Fruit fly (Drosophila melanogaster) whole organism, embryonic: ENCODE data around the gene Ufd4.
A peak's percentile ranks its signal among the peaks of the same experiment; 100 is the strongest.

Source experiments
- Abd-B ChIP-seq: fragments of 200-800 bp; sonication (Bioruptor generic); optimal IDR thresholded peaks from 2 replicates; lab custom pipeline; 2018; ENCODE audit warnings: missing biosample characterization, mild to moderate bottlenecking, missing genetic modification characterization, moderate library complexity
- Aef1 ChIP-seq: fragments of 200-800 bp; sonication (Bioruptor generic); IDR thresholded peaks from 3 replicates; pipeline ENCODE4 v1.3.6; 2022; ENCODE audit warnings: missing biosample characterization, missing genetic modification characterization
- BEAF-32 ChIP-seq: fragments of 200-800 bp; sonication (Bioruptor generic); optimal IDR thresholded peaks from 3 replicates; lab custom pipeline; 2017; ENCODE audit warnings: missing biosample characterization, missing genetic modification characterization, mild to moderate bottlenecking, moderate library complexity, missing genetic modification reagents
- Bgb ChIP-seq: fragments of 200-800 bp; sonication (Bioruptor generic); IDR thresholded peaks from 2 replicates; pipeline ENCODE4 v1.3.6; 2022; ENCODE audit warnings: missing biosample characterization, missing genetic modification characterization; ENCODE audit not compliant: partially characterized antibody
- CG10366 ChIP-seq: fragments of 200-800 bp; sonication (Bioruptor generic); IDR thresholded peaks from 2 replicates; pipeline ENCODE4 v1.3.6; 2022; ENCODE audit warnings: missing biosample characterization, missing genetic modification characterization
- CG11504 ChIP-seq: fragments of 200-800 bp; sonication (Bioruptor generic); optimal IDR thresholded peaks from 3 replicates; lab custom pipeline; 2019; ENCODE audit warnings: missing biosample characterization, mild to moderate bottlenecking, missing genetic modification characterization, moderate library complexity
- CG11696 ChIP-seq: fragments of 200-800 bp; sonication (Bioruptor generic); IDR thresholded peaks from 2 replicates; pipeline ENCODE4 v1.3.6; 2022; ENCODE audit warnings: missing biosample characterization, missing genetic modification characterization
- CG11723 ChIP-seq: fragments of 200-800 bp; sonication (Bioruptor generic); optimal IDR thresholded peaks from 2 replicates; lab custom pipeline; 2017; ENCODE audit warnings: missing biosample characterization, mild to moderate bottlenecking, missing genetic modification characterization
- CG12769 ChIP-seq: fragments of 200-800 bp; sonication (Bioruptor generic); optimal IDR thresholded peaks from 2 replicates; lab custom pipeline; 2019; ENCODE audit warnings: missing biosample characterization, mild to moderate bottlenecking, missing genetic modification characterization, moderate library complexity
- CG15479 ChIP-seq: fragments of 200-800 bp; sonication (Bioruptor generic); optimal IDR thresholded peaks from 3 replicates; lab custom pipeline; 2019; ENCODE audit warnings: missing biosample characterization, mild to moderate bottlenecking, missing genetic modification characterization, moderate library complexity
- CG17829 ChIP-seq: fragments of 200-800 bp; optimal IDR thresholded peaks from 2 replicates; lab custom pipeline; 2019; ENCODE audit warnings: missing biosample characterization, mild to moderate bottlenecking, missing genetic modification characterization, moderate library complexity
- CG2712 ChIP-seq: fragments of 200-800 bp; optimal IDR thresholded peaks from 3 replicates; lab custom pipeline; 2019; ENCODE audit warnings: missing biosample characterization, mild to moderate bottlenecking, missing genetic modification characterization, moderate library complexity
- CG2889 ChIP-seq: fragments of 200-800 bp; sonication (Bioruptor generic); IDR thresholded peaks from 3 replicates; pipeline ENCODE4 v1.3.6; 2022; ENCODE audit warnings: missing biosample characterization, missing genetic modification characterization
- CG31365 ChIP-seq: fragments of 200-800 bp; sonication (Bioruptor generic); optimal IDR thresholded peaks from 2 replicates; lab custom pipeline; 2018; ENCODE audit warnings: missing biosample characterization, mild to moderate bottlenecking, missing genetic modification characterization
- CG34224 ChIP-seq: fragments of 200-800 bp; sonication (Bioruptor generic); IDR thresholded peaks from 3 replicates; pipeline ENCODE4 v1.3.6; 2022; ENCODE audit warnings: missing biosample characterization, missing genetic modification characterization; ENCODE audit not compliant: partially characterized antibody
- CG5953 ChIP-seq: fragments of 200-800 bp; sonication (Bioruptor generic); IDR thresholded peaks from 2 replicates; pipeline ENCODE4 v1.3.6; 2022; ENCODE audit warnings: missing biosample characterization, missing genetic modification characterization
- CG6175 ChIP-seq: fragments of 200-800 bp; sonication (Bioruptor generic); IDR thresholded peaks from 3 replicates; pipeline ENCODE4 v1.3.6; 2022; ENCODE audit warnings: missing biosample characterization, missing genetic modification characterization
- CG6791 ChIP-seq: fragments of 200-800 bp; sonication (Bioruptor generic); IDR thresholded peaks from 3 replicates; pipeline ENCODE4 v1.3.6; 2022; ENCODE audit warnings: missing biosample characterization, missing genetic modification characterization; ENCODE audit not compliant: partially characterized antibody
- CG9876 ChIP-seq: fragments of 200-800 bp; sonication (Bioruptor generic); optimal IDR thresholded peaks from 2 replicates; lab custom pipeline; 2016; ENCODE audit warnings: missing biosample characterization, missing genetic modification characterization
- CoRest ChIP-seq: fragments of 200-800 bp; sonication (Bioruptor generic); optimal IDR thresholded peaks from 3 replicates; lab custom pipeline; 2018; ENCODE audit warnings: missing biosample characterization, mild to moderate bottlenecking, missing genetic modification characterization, moderate library complexity
- Dbx ChIP-seq: fragments of 200-800 bp; sonication (Bioruptor generic); IDR thresholded peaks from 3 replicates; pipeline ENCODE4 v1.3.6; 2022; ENCODE audit warnings: missing biosample characterization, missing genetic modification characterization
- Deaf1 ChIP-seq: fragments of 200-800 bp; optimal IDR thresholded peaks from 3 replicates; lab custom pipeline; 2019; ENCODE audit warnings: missing biosample characterization, mild to moderate bottlenecking, missing genetic modification characterization, moderate library complexity
- Dp ChIP-seq: fragments of 200-800 bp; sonication (Bioruptor generic); optimal IDR thresholded peaks from 2 replicates; lab custom pipeline; 2018; ENCODE audit warnings: missing biosample characterization, mild to moderate bottlenecking, missing genetic modification characterization, moderate library complexity
- Eip74EF ChIP-seq, 2 experiments: fragments of 200-800 bp in 1 of 2; fragments of >200 bp in 1 of 2; sonication (Bioruptor generic) in 1 of 2; optimal IDR thresholded peaks; 2 replicates each; lab custom pipeline; 2017 to 2019; ENCODE audit warnings: missing biosample characterization in 2 of 2, missing genetic modification characterization in 2 of 2, mild to moderate bottlenecking in 1 of 2, moderate library complexity in 1 of 2
- GATAe ChIP-seq: fragments of 200-800 bp; sonication (Bioruptor generic); conservative IDR thresholded peaks from 2 replicates; pipeline ENCODE4 v1.3.6; 2022; ENCODE audit warnings: missing biosample characterization, missing genetic modification characterization
- HLH3B ChIP-seq: fragments of 200-800 bp; sonication (Bioruptor generic); IDR thresholded peaks from 2 replicates; pipeline ENCODE4 v1.3.6; 2022; ENCODE audit warnings: missing biosample characterization, missing genetic modification characterization
- HmgZ ChIP-seq: fragments of 200-800 bp; sonication (Bioruptor generic); optimal IDR thresholded peaks from 2 replicates; lab custom pipeline; 2018; ENCODE audit warnings: missing biosample characterization, mild to moderate bottlenecking, missing genetic modification characterization
- Hsf ChIP-seq: fragments of 200-800 bp; sonication (Bioruptor generic); optimal IDR thresholded peaks from 3 replicates; lab custom pipeline; 2016; ENCODE audit warnings: missing biosample characterization, missing genetic modification characterization
- Mes4 ChIP-seq: fragments of 200-800 bp; sonication (Bioruptor generic); optimal IDR thresholded peaks from 2 replicates; lab custom pipeline; 2016; ENCODE audit warnings: missing biosample characterization, missing genetic modification characterization
- Myb ChIP-seq: fragments of 200-800 bp; sonication (Bioruptor generic); optimal IDR thresholded peaks from 2 replicates; lab custom pipeline; 2016; ENCODE audit warnings: missing biosample characterization, missing genetic modification characterization
- Optix ChIP-seq: fragments of 200-800 bp; sonication (Bioruptor generic); IDR thresholded peaks from 3 replicates; pipeline ENCODE4 v1.3.6; 2022; ENCODE audit warnings: missing biosample characterization, missing genetic modification characterization
- Poxn ChIP-seq: fragments of 200-800 bp; sonication (Bioruptor generic); IDR thresholded peaks from 2 replicates; pipeline ENCODE4 v1.3.6; 2022; ENCODE audit warnings: missing biosample characterization, missing genetic modification characterization
- Ptx1 ChIP-seq: fragments of 200-800 bp; sonication (Bioruptor generic); IDR thresholded peaks from 2 replicates; pipeline ENCODE4 v1.3.6; 2022; ENCODE audit warnings: missing biosample characterization, missing genetic modification characterization
- Six4 ChIP-seq: fragments of 200-800 bp; sonication (Bioruptor generic); optimal IDR thresholded peaks from 2 replicates; lab custom pipeline; 2016; ENCODE audit warnings: missing biosample characterization, missing genetic modification characterization
- chm ChIP-seq: fragments of 200-800 bp; sonication (Bioruptor generic); IDR thresholded peaks from 2 replicates; pipeline ENCODE4 v1.3.6; 2022; ENCODE audit warnings: missing biosample characterization, missing genetic modification characterization
- eyg ChIP-seq: fragments of 200-800 bp; sonication (Bioruptor generic); optimal IDR thresholded peaks from 3 replicates; lab custom pipeline; 2016; ENCODE audit warnings: missing biosample characterization, missing genetic modification characterization
- fd3F ChIP-seq: fragments of 200-800 bp; sonication (Bioruptor generic); optimal IDR thresholded peaks from 2 replicates; lab custom pipeline; 2018; ENCODE audit warnings: missing biosample characterization, mild to moderate bottlenecking, missing genetic modification characterization, moderate library complexity
- grau ChIP-seq: fragments of 200-800 bp; optimal IDR thresholded peaks from 3 replicates; lab custom pipeline; 2019; ENCODE audit warnings: missing biosample characterization, mild to moderate bottlenecking, missing genetic modification characterization, moderate library complexity
- hb ChIP-seq: fragments of 200-800 bp; sonication (Bioruptor generic); IDR thresholded peaks from 3 replicates; pipeline ENCODE4 v1.3.6; 2022; ENCODE audit warnings: missing biosample characterization, missing genetic modification characterization; ENCODE audit not compliant: partially characterized antibody
- jigr1 ChIP-seq: fragments of 200-800 bp; sonication (Bioruptor generic); IDR thresholded peaks from 3 replicates; pipeline ENCODE4 v1.3.6; 2022; ENCODE audit warnings: missing biosample characterization, missing genetic modification characterization
- ken ChIP-seq: fragments of 200-800 bp; sonication (Bioruptor generic); IDR thresholded peaks from 3 replicates; pipeline ENCODE4 v1.3.6; 2022; ENCODE audit warnings: missing biosample characterization, missing genetic modification characterization
- kni ChIP-seq: fragments of 200-800 bp; sonication (Bioruptor generic); optimal IDR thresholded peaks from 3 replicates; lab custom pipeline; 2017; ENCODE audit warnings: mild to moderate bottlenecking, missing biosample characterization, missing genetic modification reagents, missing genetic modification characterization
- org-1 ChIP-seq: fragments of 200-800 bp; sonication (Bioruptor generic); optimal IDR thresholded peaks from 2 replicates; lab custom pipeline; 2017; ENCODE audit warnings: missing biosample characterization, missing genetic modification characterization
- pfk ChIP-seq: fragments of 200-800 bp; sonication (Bioruptor generic); optimal IDR thresholded peaks from 2 replicates; lab custom pipeline; 2018; ENCODE audit warnings: missing biosample characterization, mild to moderate bottlenecking, missing genetic modification characterization, moderate library complexity
- psq ChIP-seq: fragments of 200-800 bp; sonication (Bioruptor generic); optimal IDR thresholded peaks from 2 replicates; lab custom pipeline; 2017; ENCODE audit warnings: missing biosample characterization, missing genetic modification characterization
- pum ChIP-seq: fragments of 200-800 bp; sonication (Bioruptor generic); optimal IDR thresholded peaks from 2 replicates; lab custom pipeline; 2016; ENCODE audit warnings: missing biosample characterization, missing genetic modification characterization
- rib ChIP-seq: fragments of 200-800 bp; sonication (Bioruptor generic); IDR thresholded peaks from 2 replicates; pipeline ENCODE4 v1.3.6; 2022; ENCODE audit warnings: missing biosample characterization, missing genetic modification characterization
- row ChIP-seq: fragments of 200-800 bp; sonication (Bioruptor generic); IDR thresholded peaks from 3 replicates; pipeline ENCODE4 v1.3.6; 2022; ENCODE audit warnings: missing biosample characterization, missing genetic modification characterization
- sens-2 ChIP-seq: fragments of 200-800 bp; sonication (Bioruptor generic); IDR thresholded peaks from 2 replicates; pipeline ENCODE4 v1.3.6; 2022; ENCODE audit warnings: missing biosample characterization, missing genetic modification characterization
- sob ChIP-seq: fragments of 200-800 bp; sonication (Bioruptor generic); IDR thresholded peaks from 2 replicates; pipeline ENCODE4 v1.3.6; 2022; ENCODE audit warnings: missing biosample characterization, missing genetic modification characterization
- wor ChIP-seq: fragments of 200-800 bp; sonication (Bioruptor generic); IDR thresholded peaks from 2 replicates; pipeline ENCODE4 v1.3.6; 2022; ENCODE audit warnings: missing biosample characterization, missing genetic modification characterization

Ufd4 gene

DNA sequence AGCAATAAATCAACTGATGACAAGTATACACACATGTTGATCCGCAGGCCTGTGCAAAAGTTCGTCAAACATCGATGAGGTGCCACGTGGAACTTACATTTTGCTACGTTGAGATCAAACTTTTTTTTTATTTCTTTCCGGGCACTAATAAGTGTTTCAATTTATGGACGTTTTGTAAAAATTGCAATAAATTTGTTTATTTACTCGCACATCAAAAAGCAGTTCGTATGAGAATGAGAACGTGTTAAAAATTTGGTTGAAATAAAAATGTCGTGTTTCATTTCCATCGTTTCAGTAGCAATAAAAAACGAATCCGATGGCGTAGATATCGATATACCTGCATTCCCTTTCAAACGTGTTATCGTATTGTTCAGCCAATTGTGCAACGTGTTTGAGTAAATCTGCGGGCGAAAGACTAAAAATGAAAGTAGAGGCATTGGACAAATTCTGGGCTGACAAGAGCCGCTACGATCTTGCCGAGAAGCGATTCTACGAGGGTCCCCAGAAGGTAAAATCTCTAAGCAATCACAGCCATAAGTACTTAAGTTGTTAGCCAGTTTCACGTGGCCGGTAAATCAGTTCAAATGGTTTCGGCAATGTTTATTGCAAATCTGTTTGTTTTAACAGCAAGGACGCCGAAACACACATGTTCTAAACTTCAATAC, 59.9 kb downstream of the Ufd4 start, which contains the start of gene eEF1delta (continued):
- no peak for TF ChIP-seq grau (tag; lab: Kevin White, UChicago)
- peak; percentile 55; the same call in 1 of the 3 replicates for TF ChIP-seq CG34224 (GFP tag; lab: Robert Waterston, UW)
- TF ChIP-seq chm = no peak
- no peak for TF ChIP-seq CG11696 (GFP tag; lab: Robert Waterston, UW)
- TF ChIP-seq org-1 (GFP tag; lab: Kevin White, UChicago) = no peak
- TF ChIP-seq GATAe (GFP tag; lab: Robert Waterston, UW) = no peak
- no peak for TF ChIP-seq rib (GFP tag; lab: Robert Waterston, UW)
- no peak for TF ChIP-seq Optix
- TF ChIP-seq sens-2 (GFP tag; lab: Robert Waterston, UW) = no peak
- TF ChIP-seq wor = no peak
- TF ChIP-seq kni (GFP tag; lab: Kevin White, UChicago) = no peak
- no peak for TF ChIP-seq Abd-B (GFP tag; lab: Kevin White, UChicago)
- TF ChIP-seq Dbx (GFP tag; lab: Robert Waterston, UW) = no peak
- 0 out of 2 replicates have a peak, but pooled peaks have one; percentile 39 for TF ChIP-seq Bgb (GFP tag; lab: Robert Waterston, UW)
- no peak for TF ChIP-seq CG2889
- no peak for TF ChIP-seq CG5953 (GFP tag; lab: Robert Waterston, UW)
- no peak for TF ChIP-seq CG10366
- TF ChIP-seq psq (GFP tag; lab: Kevin White, UChicago) = no peak
- TF ChIP-seq CG2712 = no peak
- no peak for TF ChIP-seq Aef1 (GFP tag; lab: Robert Waterston, UW)
- TF ChIP-seq eyg (GFP tag; lab: Kevin White, UChicago) = no peak
- TF ChIP-seq Dp (GFP tag; lab: Kevin White, UChicago) = no peak
- no peak for TF ChIP-seq CG17829 (tag; lab: Kevin White, UChicago)
- no peak for TF ChIP-seq CG9876
- no peak for TF ChIP-seq Mes4 (GFP tag; lab: Kevin White, UChicago)
- no peak for TF ChIP-seq Ptx1 (GFP tag; lab: Robert Waterston, UW)
- TF ChIP-seq pum (GFP tag; lab: Kevin White, UChicago) = no peak
- no peak for TF ChIP-seq CG31365
- no peak for TF ChIP-seq CG6175 (GFP tag; lab: Robert Waterston, UW)
- TF ChIP-seq ken = no peak
- TF ChIP-seq row (GFP tag; lab: Robert Waterston, UW) = peak; percentile 68
- no peak for TF ChIP-seq CG6791 (GFP tag; lab: Robert Waterston, UW)
- no peak for TF ChIP-seq Six4 (GFP tag; lab: Kevin White, UChicago)
- TF ChIP-seq sob (GFP tag; lab: Robert Waterston, UW) = no peak
- no peak for TF ChIP-seq HLH3B (GFP tag; lab: Robert Waterston, UW)
- TF ChIP-seq CG15479 (GFP tag; lab: Kevin White, UChicago) = peak; percentile 45
- no peak for TF ChIP-seq Poxn (GFP tag; lab: Robert Waterston, UW)
- TF ChIP-seq CG11723 = peak; percentile 55
- no peak for TF ChIP-seq Myb (GFP tag; lab: Kevin White, UChicago)
- no peak for TF ChIP-seq fd3F
- no peak for TF ChIP-seq Deaf1 (tag; lab: Kevin White, UChicago)
- no peak for TF ChIP-seq Hsf
- no peak for TF ChIP-seq jigr1 (GFP tag; lab: Robert Waterston, UW)
- no peak for TF ChIP-seq CG12769 (tag; lab: Kevin White, UChicago)
- no peak for TF ChIP-seq CoRest (tag; lab: Kevin White, UChicago)
- peak; percentile 91 for TF ChIP-seq pfk
- peak; percentile 56 for TF ChIP-seq BEAF-32 (GFP tag; lab: Kevin White, UChicago)
- TF ChIP-seq hb (GFP tag; lab: Robert Waterston, UW) = no peak
- TF ChIP-seq HmgZ (tag; lab: Kevin White, UChicago) = no peak
- no peak for TF ChIP-seq CG11504 (tag; lab: Kevin White, UChicago)
- TF ChIP-seq Eip74EF (GFP tag; optimal IDR thresholded peaks at IDR 0.05; lab: Kevin White, UChicago) = no peak
